Fruit fly (Drosophila melanogaster): ENCODE results near the gene rump.

The rump gene

DNA sequence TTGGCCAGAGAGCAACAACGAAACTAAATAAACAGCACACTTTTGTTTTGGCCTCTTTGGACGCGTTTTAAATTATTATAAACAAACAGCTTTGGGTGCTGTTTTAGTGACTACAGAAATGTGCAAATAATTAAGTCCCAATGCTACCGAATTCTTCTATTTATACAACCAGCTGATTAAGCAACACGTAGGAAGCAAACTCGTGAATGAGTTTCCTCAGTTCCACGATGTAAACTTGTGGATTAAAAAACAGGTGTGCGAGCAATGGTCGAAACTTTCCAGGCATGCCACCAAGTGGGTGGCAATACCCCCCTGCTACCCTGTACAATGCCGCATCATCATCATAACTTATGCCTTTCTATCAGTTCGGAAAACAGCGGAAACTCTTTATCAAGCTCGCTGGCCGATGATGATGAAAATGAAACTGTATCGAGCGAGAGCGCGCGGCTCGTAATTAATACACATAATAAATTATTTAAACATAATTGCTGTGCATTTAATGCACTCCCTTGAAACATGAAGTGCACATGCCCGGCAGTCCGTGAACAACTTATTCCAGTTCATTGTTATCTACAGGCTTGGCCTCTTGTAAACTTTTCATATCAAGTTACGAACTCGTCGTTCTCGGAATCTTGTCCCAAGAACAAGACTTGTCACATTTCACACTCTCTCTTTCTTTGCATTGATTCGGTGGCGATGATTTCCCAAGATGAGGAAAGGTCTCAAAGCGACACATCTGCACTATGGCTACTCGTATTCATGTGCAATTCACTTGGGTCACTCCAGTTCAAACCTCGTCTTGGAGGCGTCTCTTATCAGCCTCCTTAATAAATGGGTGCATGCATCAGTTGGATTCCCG lies 9.7 kb downstream of the rump start:
- TF ChIP-seq Awh (GFP tag; IDR thresholded peaks at IDR 0.05) (no peak), CG15696 (tag; optimal IDR thresholded peaks at IDR 0.05) (no peak), CG1792 (GFP tag; optimal IDR thresholded peaks at IDR 0.05) (no peak), Kr (GFP tag; optimal IDR thresholded peaks at IDR 0.05) (no peak), CG10274 (GFP tag; optimal IDR thresholded peaks at IDR 0.05) (no peak), CG12071 (GFP tag; optimal IDR thresholded peaks at IDR 0.05) (peak; percentile 1), Hey (tag; optimal IDR thresholded peaks at IDR 0.05) (no peak), crol (GFP tag; IDR thresholded peaks at IDR 0.05) (0 out of 2 replicates have a peak, but pooled peaks have one; percentile 6), Ravus (GFP tag; IDR thresholded peaks at IDR 0.05) (no peak), mam (GFP tag; optimal IDR thresholded peaks at IDR 0.05) (peak; percentile 15), Six4 (GFP tag; optimal IDR thresholded peaks at IDR 0.05) (no peak), slbo (GFP tag; IDR thresholded peaks at IDR 0.05) (no peak), Eip74EF (GFP tag; optimal IDR thresholded peaks at IDR 0.05) (no peak), Nf-YA (GFP tag; IDR thresholded peaks at IDR 0.05) (no peak), gce (GFP tag; IDR thresholded peaks at IDR 0.05) (no peak), CG18764 (GFP tag; optimal IDR thresholded peaks at IDR 0.05) (no peak), Adf1 (GFP tag; IDR thresholded peaks at IDR 0.05) (no peak), tap (tag; optimal IDR thresholded peaks at IDR 0.05) (no peak), D19B (GFP tag; optimal IDR thresholded peaks at IDR 0.05) (peak; percentile 84), CG13624 (GFP tag; optimal IDR thresholded peaks at IDR 0.05) (no peak), CG10543 (GFP tag; optimal IDR thresholded peaks at IDR 0.05) (peak; percentile 30), Taf1 (GFP tag; IDR thresholded peaks at IDR 0.05) (no peak), CG7556 (GFP tag; optimal IDR thresholded peaks at IDR 0.05) (no peak), D (optimal IDR thresholded peaks at IDR 0.05) (no peak), D (GFP tag; optimal IDR thresholded peaks at IDR 0.05) (no peak), cas (GFP tag; IDR thresholded peaks at IDR 0.05) (no peak), wek (GFP tag; optimal IDR thresholded peaks at IDR 0.05) (no peak), org-1 (GFP tag; optimal IDR thresholded peaks at IDR 0.05) (no peak), bab2 (GFP tag; optimal IDR thresholded peaks at IDR 0.05) (peak; percentile 8), Ets65A (GFP tag) (no peak), Neu2 (GFP tag; optimal IDR thresholded peaks at IDR 0.05; ENCODE audit: borderline replicate concordance) (no peak), zf30C (GFP tag; optimal IDR thresholded peaks at IDR 0.05) (no peak), Side (GFP tag; optimal IDR thresholded peaks at IDR 0.05) (no peak), Hmr (GFP tag; optimal IDR thresholded peaks at IDR 0.05) (no peak), GATAe (GFP tag; conservative IDR thresholded peaks at IDR 0.05) (no peak), CG43689 (GFP tag; IDR thresholded peaks at IDR 0.05) (no peak), CG15514 (GFP tag; optimal IDR thresholded peaks at IDR 0.05) (peak; percentile 24), hbn (GFP tag; IDR thresholded peaks at IDR 0.05; ENCODE audit: partially characterized antibody) (no peak), Spps (tag; optimal IDR thresholded peaks at IDR 0.05) (no peak), CG15479 (GFP tag; optimal IDR thresholded peaks at IDR 0.05) (no peak), Elba2 (GFP tag; optimal IDR thresholded peaks at IDR 0.05) (no peak), CG2199 (GFP tag; IDR thresholded peaks at IDR 0.05) (peak; percentile 34; the same call in 1 of the 3 replicates), ash1 (GFP tag; optimal IDR thresholded peaks at IDR 0.05) (no peak), Pdp1 (GFP tag; optimal IDR thresholded peaks at IDR 0.05) (peak in 1 of 2 experiments; percentile 55), Dll (GFP tag; IDR thresholded peaks at IDR 0.05; ENCODE audit: partially characterized antibody) (no peak), sr (GFP tag; IDR thresholded peaks at IDR 0.05) (no peak), amos (GFP tag; IDR thresholded peaks at IDR 0.05; ENCODE audit: partially characterized antibody) (no peak), ems (GFP tag; optimal IDR thresholded peaks at IDR 0.05) (no peak), luna (GFP tag; optimal IDR thresholded peaks at IDR 0.05) (no peak), esg (GFP tag; conservative IDR thresholded peaks at IDR 0.05) (no peak)
